Worm (Caenorhabditis elegans) whole organism, L3 larva: Measurements from ENCODE around the gene bath-20.
"Not testable (repeated sequence)": the region's sequence is repeated elsewhere in the genome, so short reads cannot be mapped to it uniquely, and the experiment has no call there.

Experiments used
- R02D3.7 ChIP-seq: fragments of 150-350 bp; optimal IDR thresholded peaks from 2 replicates; lab custom pipeline; 2014; ENCODE audit warnings: missing biosample characterization, missing genetic modification characterization
- ZK546.5 ChIP-seq: sonication (generic microtip); optimal IDR thresholded peaks from 2 replicates; lab custom pipeline; 2017; ENCODE audit warnings: missing biosample characterization, missing genetic modification characterization
- aly-2 ChIP-seq: fragments of 150-350 bp; optimal IDR thresholded peaks from 2 replicates; lab custom pipeline; 2014; ENCODE audit warnings: missing biosample characterization, missing genetic modification characterization
- ama-1 ChIP-seq: fragments of 150-350 bp; optimal IDR thresholded peaks from 2 replicates; lab custom pipeline; 2018
- ceh-28 ChIP-seq: fragments of 150-350 bp; optimal IDR thresholded peaks from 2 replicates; lab custom pipeline; 2014; ENCODE audit warnings: missing biosample characterization, missing genetic modification reagents, missing genetic modification characterization
- daf-12 ChIP-seq: fragments of 150-350 bp; optimal IDR thresholded peaks from 2 replicates; lab custom pipeline; 2014; ENCODE audit warnings: missing biosample characterization, missing genetic modification reagents, missing genetic modification characterization
- egl-27 ChIP-seq: sonication (generic microtip); optimal IDR thresholded peaks from 4 replicates; lab custom pipeline; 2017; ENCODE audit warnings: missing biosample characterization, missing genetic modification reagents, missing genetic modification characterization
- elt-1 ChIP-seq: fragments of 150-350 bp; optimal IDR thresholded peaks from 2 replicates; lab custom pipeline; 2014; ENCODE audit warnings: missing biosample characterization, missing genetic modification characterization
- elt-2 ChIP-seq: sonication (generic microtip); optimal IDR thresholded peaks from 2 replicates; lab custom pipeline; 2016; ENCODE audit warnings: missing genetic modification reagents, mild to moderate bottlenecking, missing genetic modification characterization, missing compliant biosample characterization
- eor-1 ChIP-seq, 2 experiments: fragments of 150-350 bp; optimal IDR thresholded peaks; 2 replicates each; lab custom pipeline; 2014 to 2018; ENCODE audit warnings: missing biosample characterization in 2 of 2, missing genetic modification characterization in 2 of 2
- fkh-10 ChIP-seq: sonication (generic microtip); optimal IDR thresholded peaks from 2 replicates; lab custom pipeline; 2017; ENCODE audit warnings: missing biosample characterization, missing genetic modification reagents, missing genetic modification characterization
- fkh-2 ChIP-seq: fragments of 150-350 bp; optimal IDR thresholded peaks from 2 replicates; lab custom pipeline; 2014; ENCODE audit warnings: missing biosample characterization, missing genetic modification reagents, missing genetic modification characterization
- fos-1 ChIP-seq: fragments of 150-350 bp; optimal IDR thresholded peaks from 2 replicates; lab custom pipeline; 2014; ENCODE audit warnings: missing biosample characterization, missing genetic modification characterization
- hmg-11 ChIP-seq: sonication (generic microtip); optimal IDR thresholded peaks from 2 replicates; lab custom pipeline; 2016; ENCODE audit warnings: missing genetic modification characterization, missing compliant biosample characterization
- jun-1 ChIP-seq: fragments of 150-350 bp; optimal IDR thresholded peaks from 2 replicates; lab custom pipeline; 2014; ENCODE audit warnings: missing biosample characterization, missing genetic modification reagents, missing genetic modification characterization
- lin-15B ChIP-seq: fragments of 150-350 bp; optimal IDR thresholded peaks from 2 replicates; lab custom pipeline; 2014; ENCODE audit warnings: missing biosample characterization, missing genetic modification characterization
- lin-39 ChIP-seq: fragments of 150-350 bp; optimal IDR thresholded peaks from 2 replicates; lab custom pipeline; 2018; ENCODE audit warnings: missing biosample characterization, missing genetic modification reagents, missing genetic modification characterization
- lsy-12 ChIP-seq: sonication (generic microtip); optimal IDR thresholded peaks from 2 replicates; lab custom pipeline; 2016; ENCODE audit warnings: mild to moderate bottlenecking, missing genetic modification characterization, missing compliant biosample characterization
- mdl-1 ChIP-seq: fragments of 150-350 bp; optimal IDR thresholded peaks from 2 replicates; lab custom pipeline; 2014; ENCODE audit warnings: missing biosample characterization, missing genetic modification characterization
- mml-1 ChIP-seq: fragments of 150-350 bp; sonication (generic microtip); optimal IDR thresholded peaks from 3 replicates; lab custom pipeline; 2014; ENCODE audit warnings: missing biosample characterization, missing genetic modification characterization
- nfya-1 ChIP-seq: sonication (generic microtip); optimal IDR thresholded peaks from 2 replicates; lab custom pipeline; 2017; ENCODE audit warnings: missing genetic modification characterization, mild to moderate bottlenecking, missing compliant biosample characterization, antibody characterized with exemption, moderate library complexity; ENCODE audit not compliant: insufficient read depth
- nhr-11 ChIP-seq: fragments of 150-350 bp; optimal IDR thresholded peaks from 2 replicates; lab custom pipeline; 2014; ENCODE audit warnings: missing biosample characterization, missing genetic modification characterization
- nhr-12 ChIP-seq: fragments of 150-350 bp; optimal IDR thresholded peaks from 2 replicates; lab custom pipeline; 2014; ENCODE audit warnings: missing biosample characterization, missing genetic modification characterization
- nhr-23 ChIP-seq: fragments of 150-350 bp; optimal IDR thresholded peaks from 2 replicates; lab custom pipeline; 2014; ENCODE audit warnings: missing biosample characterization, missing genetic modification reagents, missing genetic modification characterization
- nhr-237 ChIP-seq: fragments of 150-350 bp; optimal IDR thresholded peaks from 2 replicates; lab custom pipeline; 2014; ENCODE audit warnings: missing biosample characterization, missing genetic modification characterization
- nhr-25 ChIP-seq: sonication (generic microtip); optimal IDR thresholded peaks from 2 replicates; lab custom pipeline; 2017; ENCODE audit warnings: missing biosample characterization, missing genetic modification characterization
- nhr-28 ChIP-seq: fragments of 150-350 bp; optimal IDR thresholded peaks from 2 replicates; lab custom pipeline; 2014; ENCODE audit warnings: missing biosample characterization, missing genetic modification characterization
- nhr-43 ChIP-seq: sonication (generic microtip); optimal IDR thresholded peaks from 2 replicates; lab custom pipeline; 2016; ENCODE audit warnings: mild to moderate bottlenecking, missing genetic modification characterization, missing compliant biosample characterization; ENCODE audit not compliant: poor library complexity, severe bottlenecking
- nhr-67 ChIP-seq: fragments of 150-350 bp; optimal IDR thresholded peaks from 2 replicates; lab custom pipeline; 2014; ENCODE audit warnings: missing biosample characterization, missing genetic modification characterization
- nhr-76 ChIP-seq: fragments of 150-350 bp; sonication (generic microtip); optimal IDR thresholded peaks from 5 replicates; lab custom pipeline; 2014; ENCODE audit warnings: missing biosample characterization, missing genetic modification characterization
- nhr-77 ChIP-seq: fragments of 150-350 bp; optimal IDR thresholded peaks from 2 replicates; lab custom pipeline; 2014; ENCODE audit warnings: missing biosample characterization, missing genetic modification characterization
- pqm-1 ChIP-seq: fragments of 150-350 bp; optimal IDR thresholded peaks from 2 replicates; lab custom pipeline; 2017; ENCODE audit warnings: missing biosample characterization, missing genetic modification characterization, inconsistent platforms
- sea-2 ChIP-seq: fragments of 150-350 bp; sonication (generic microtip); optimal IDR thresholded peaks from 4 replicates; lab custom pipeline; 2014; ENCODE audit warnings: missing biosample characterization, missing genetic modification reagents, missing genetic modification characterization
- skn-1 ChIP-seq: fragments of 150-350 bp; optimal IDR thresholded peaks from 2 replicates; lab custom pipeline; 2014; ENCODE audit warnings: missing biosample characterization, missing genetic modification characterization
- snpc-4 ChIP-seq: fragments of 150-350 bp; optimal IDR thresholded peaks from 2 replicates; lab custom pipeline; 2014; ENCODE audit warnings: missing biosample characterization, missing genetic modification characterization
- unc-39 ChIP-seq: sonication (generic microtip); optimal IDR thresholded peaks from 4 replicates; lab custom pipeline; 2017; ENCODE audit warnings: missing biosample characterization, missing genetic modification characterization
- zag-1 ChIP-seq: fragments of 150-350 bp; optimal IDR thresholded peaks from 2 replicates; lab custom pipeline; 2014; ENCODE audit warnings: missing biosample characterization, missing genetic modification characterization
- ztf-11 ChIP-seq: fragments of 150-350 bp; optimal IDR thresholded peaks from 2 replicates; lab custom pipeline; 2014; ENCODE audit warnings: missing biosample characterization, missing genetic modification characterization
- ztf-4 ChIP-seq: fragments of 150-350 bp; optimal IDR thresholded peaks from 2 replicates; lab custom pipeline; 2014; ENCODE audit warnings: missing biosample characterization, missing genetic modification characterization

bath-20 gene

ce11 chrII:2067451-2068021 lies 25.2 kb upstream of the bath-20 start, which contains the start of gene F07E5.12:
Gene F07E5.12 (plus strand): TSS chrII:2067971.
- TF ChIP-seq pqm-1 (tag; lab: Kevin White, UChicago); nhr-76; fkh-10 (GFP tag; lab: Kevin White, UChicago): not testable (repeated sequence)

- TF ChIP-seq nhr-43 = no peak
- TF ChIP-seq nhr-11 = no peak
- no peak for TF ChIP-seq sea-2 (GFP tag; lab: Kevin White, UChicago)
- no peak for TF ChIP-seq ceh-28
- TF ChIP-seq egl-27 (tag; lab: Kevin White, UChicago) = no peak
- TF ChIP-seq unc-39 (tag; lab: Kevin White, UChicago) = no peak
- no peak for TF ChIP-seq ztf-4
- no peak for TF ChIP-seq mdl-1 (tag; lab: Kevin White, UChicago)
- TF ChIP-seq lsy-12 (tag; lab: Kevin White, UChicago) = no peak
- TF ChIP-seq skn-1 (tag; lab: Kevin White, UChicago) = no peak
- TF ChIP-seq nhr-12 (tag; lab: Kevin White, UChicago) = no peak
- no peak for TF ChIP-seq zag-1
- no peak for TF ChIP-seq elt-1
- TF ChIP-seq fkh-10 (GFP tag; lab: Kevin White, UChicago) = no peak
- TF ChIP-seq mml-1 = no peak
- TF ChIP-seq nhr-28 (tag; lab: Kevin White, UChicago) = no peak
These were observed 22.1 kb upstream of the bath-20 start, which contains the start of gene fbxb-6 for ce11 chrII:2064497-2064896. Gene fbxb-6 (plus strand): TSS chrII:2064797.

- TF ChIP-seq nhr-28 (tag; lab: Kevin White, UChicago) (no peak), daf-12 (no peak), ztf-11 (tag; lab: Kevin White, UChicago) (no peak), egl-27 (tag; lab: Kevin White, UChicago) (no peak), ZK546.5 (no peak), nfya-1 (tag; lab: Kevin White, UChicago) (no peak), sea-2 (GFP tag; lab: Kevin White, UChicago) (no peak), fos-1 (tag; lab: Kevin White, UChicago) (no peak), elt-1 (no peak), hmg-11 (tag; lab: Kevin White, UChicago) (no peak), elt-2 (no peak), snpc-4 (tag; lab: Kevin White, UChicago) (no peak), fkh-2 (tag; lab: Kevin White, UChicago) (no peak), mml-1 (no peak), unc-39 (tag; lab: Kevin White, UChicago) (no peak), skn-1 (tag; lab: Kevin White, UChicago) (no peak), nhr-25 (tag; lab: Kevin White, UChicago) (no peak), ceh-28 (no peak)
- TF ChIP-seq, all 47 proteins: peak for 0
These were observed 21.6 kb upstream of the bath-20 start, which contains the start of gene F07E5.13 for ce11 chrII:2063989-2064388. Gene F07E5.13 (minus strand): TSS chrII:2064089.

ce11 chrII:2058985-2059384 lies 16.6 kb upstream of the bath-20 start, which contains the start of gene F07E5.5:
Gene F07E5.5 (minus strand): TSS chrII:2059070.
- TF ChIP-seq nhr-25 (tag; lab: Kevin White, UChicago) (peak; percentile 9), lin-15B (tag; lab: Kevin White, UChicago) (peak; percentile 40), aly-2 (tag; lab: Kevin White, UChicago) (no peak), elt-2 (peak; percentile 20), nfya-1 (tag; lab: Kevin White, UChicago) (peak; percentile 79), lsy-12 (tag; lab: Kevin White, UChicago) (peak; percentile 16), zag-1 (no peak), nhr-237 (no peak), egl-27 (tag; lab: Kevin White, UChicago) (no peak), lin-39 (tag; lab: Kevin White, UChicago) (peak; percentile 10), pqm-1 (tag; lab: Kevin White, UChicago) (no peak), elt-1 (peak; percentile 31), nhr-67 (tag; lab: Kevin White, UChicago) (no peak), ztf-11 (tag; lab: Kevin White, UChicago) (no peak), unc-39 (tag; lab: Kevin White, UChicago) (no peak), snpc-4 (tag; lab: Kevin White, UChicago) (peak; percentile 46), jun-1 (tag; lab: Kevin White, UChicago) (no peak), daf-12 (no peak), nhr-77 (tag; lab: Kevin White, UChicago) (no peak), skn-1 (tag; lab: Kevin White, UChicago) (no peak), mdl-1 (tag; lab: Kevin White, UChicago) (no peak), ama-1 (no peak), eor-1 (tag; optimal IDR thresholded peaks at IDR 0.05; lab: Kevin White, UChicago) (no peak), ztf-4 (no peak), nhr-23 (tag; lab: Kevin White, UChicago) (peak; percentile 41), R02D3.7 (peak; percentile 44), sea-2 (GFP tag; lab: Kevin White, UChicago) (no peak)
